Worm (Caenorhabditis elegans) whole organism, L2 larva: ENCODE data around the gene Y39G8B.7.

Experiments used
- ama-1 ChIP-seq: fragments of 150-350 bp; optimal IDR thresholded peaks from 2 replicates; lab custom pipeline; 2018; ENCODE audit warnings: inconsistent platforms
- unc-62 ChIP-seq: fragments of 150-350 bp; optimal IDR thresholded peaks from 2 replicates; lab custom pipeline; 2014; ENCODE audit warnings: missing biosample characterization, missing genetic modification reagents, missing genetic modification characterization
- ztf-4 ChIP-seq: fragments of 150-350 bp; optimal IDR thresholded peaks from 2 replicates; lab custom pipeline; 2014; ENCODE audit warnings: missing biosample characterization, missing genetic modification characterization

DNA sequence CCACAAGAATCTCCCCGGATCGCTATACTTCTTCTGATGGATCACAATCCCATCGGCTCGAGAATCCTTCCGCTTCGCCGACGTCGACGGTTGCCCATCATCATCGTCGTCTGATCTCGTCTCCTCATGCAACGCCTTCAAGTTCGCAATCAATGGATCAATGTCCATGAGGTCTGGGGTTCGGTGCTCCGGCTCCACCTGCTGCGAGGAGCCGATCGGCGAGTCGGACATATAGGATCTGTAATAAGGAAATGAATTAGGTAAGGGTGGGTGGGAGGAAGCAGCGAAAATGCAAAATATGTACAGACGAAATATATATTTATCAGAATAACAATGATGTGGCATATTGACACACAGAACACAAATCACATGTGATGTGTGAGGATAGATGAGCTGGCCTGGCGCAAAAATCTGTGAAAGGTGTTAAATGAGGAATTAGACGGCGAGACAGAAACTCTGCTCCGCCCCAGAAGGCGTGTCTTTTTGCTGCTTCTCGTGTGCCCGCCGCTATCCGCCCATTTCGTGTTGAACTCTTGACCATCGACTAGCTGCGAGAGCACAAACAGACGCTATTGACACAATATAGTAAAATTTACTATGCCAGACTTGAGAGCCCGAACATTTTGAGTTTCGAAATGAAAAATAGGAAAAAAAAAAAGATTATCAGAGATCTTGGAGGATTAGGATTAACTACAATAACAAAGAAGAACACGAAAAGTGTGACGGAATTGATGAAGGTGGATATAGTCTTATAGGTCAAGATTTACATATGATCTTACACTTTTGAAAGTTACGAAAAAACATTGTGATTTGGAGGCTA, 42.9 kb upstream of the Y39G8B.7 start:
- no peak for TF ChIP-seq ama-1 (lab: Kevin White, UChicago)
- TF ChIP-seq ztf-4 (tag; lab: Kevin White, UChicago) = no peak
- TF ChIP-seq unc-62 (GFP tag; lab: Kevin White, UChicago) = no peak
